Worm (Caenorhabditis elegans): ENCODE measurements around the gene col-2.

- TF ChIP-seq aha-1 (tag) (no peak), fkh-10 (GFP tag; optimal IDR thresholded peaks at IDR 0.05) (no peak), pqm-1 (tag; optimal IDR thresholded peaks at IDR 0.05) (no peak), egl-43 (GFP tag; IDR thresholded peaks at IDR 0.05) (no peak), lir-3 (tag; optimal IDR thresholded peaks at IDR 0.05) (no peak), lin-39 (tag; optimal IDR thresholded peaks at IDR 0.05) (no peak), spr-3 (GFP tag; optimal IDR thresholded peaks at IDR 0.05) (no peak), rbr-2 (tag; optimal IDR thresholded peaks at IDR 0.05) (no peak), ztf-11 (tag; optimal IDR thresholded peaks at IDR 0.05) (no peak), nhr-237 (tag; optimal IDR thresholded peaks at IDR 0.05) (no peak), unc-62 (GFP tag; optimal IDR thresholded peaks at IDR 0.05 in 1 of 2) (no peak), unc-62 (tag; optimal IDR thresholded peaks at IDR 0.05) (no peak)
Measured at ce11 chrIV:10053550-10053949, 31.7 kb downstream of the col-2 start, which contains the start of gene srv-12.

Data from whole organism, L4 larva.